Worm (Caenorhabditis elegans): Measurements from ENCODE around the gene clhm-1.

clhm-1 gene

DNA sequence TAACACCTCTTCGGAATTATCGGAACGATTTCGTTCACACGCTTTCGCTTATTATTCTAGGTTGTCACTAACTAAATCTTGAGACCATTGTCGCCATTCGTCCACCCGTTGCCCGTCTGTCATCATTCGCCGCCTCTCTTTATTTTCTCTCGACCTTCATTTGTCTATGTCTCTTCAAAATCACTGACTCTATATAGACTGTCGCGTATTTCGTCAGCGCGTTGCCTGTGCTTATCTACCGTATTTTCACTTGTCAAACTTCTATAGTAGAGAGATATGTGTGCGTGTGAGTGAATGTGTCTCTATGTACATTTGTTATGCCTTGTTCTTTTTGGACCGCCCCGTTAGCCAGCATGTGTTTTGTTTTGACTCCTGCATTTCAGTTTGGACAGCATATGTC is 41.7 kb downstream of the clhm-1 start:
- TF ChIP-seq nhr-237 (tag; optimal IDR thresholded peaks at IDR 0.05) = no peak
- no peak for TF ChIP-seq lin-15B (tag; optimal IDR thresholded peaks at IDR 0.05)
- TF ChIP-seq R02D3.7 (tag; optimal IDR thresholded peaks at IDR 0.05) = no peak
- no peak for TF ChIP-seq ceh-82 (tag; optimal IDR thresholded peaks at IDR 0.05)
- no peak for TF ChIP-seq ceh-28 (tag; optimal IDR thresholded peaks at IDR 0.05)
- no peak for TF ChIP-seq nhr-28 (tag; optimal IDR thresholded peaks at IDR 0.05)
- no peak for TF ChIP-seq fkh-10 (GFP tag; optimal IDR thresholded peaks at IDR 0.05)
- no peak for TF ChIP-seq lsy-12 (tag; optimal IDR thresholded peaks at IDR 0.05)
- TF ChIP-seq unc-39 (tag; optimal IDR thresholded peaks at IDR 0.05) = no peak
- peak in 1 of 3 experiments; percentile 74 for TF ChIP-seq elt-3 (tag; optimal IDR thresholded peaks at IDR 0.05)
- TF ChIP-seq nhr-25 (tag; optimal IDR thresholded peaks at IDR 0.05) = peak; percentile 79
- peak; percentile 74 for TF ChIP-seq unc-62 (GFP tag; optimal IDR thresholded peaks at IDR 0.05)
- TF ChIP-seq nhr-11 (tag; optimal IDR thresholded peaks at IDR 0.05) = no peak
- TF ChIP-seq nfya-1 (tag; optimal IDR thresholded peaks at IDR 0.05; ENCODE audit: insufficient read depth) = peak; percentile 52
- TF ChIP-seq nhr-12 (tag; optimal IDR thresholded peaks at IDR 0.05) = no peak
- peak; percentile 48 for TF ChIP-seq elt-1 (tag; optimal IDR thresholded peaks at IDR 0.05)
- no peak for TF ChIP-seq nhr-77 (tag; optimal IDR thresholded peaks at IDR 0.05)
- no peak for TF ChIP-seq nhr-67 (tag; optimal IDR thresholded peaks at IDR 0.05)
- TF ChIP-seq egl-5 (tag; optimal IDR thresholded peaks at IDR 0.05) = no peak
- TF ChIP-seq egl-27 (tag; optimal IDR thresholded peaks at IDR 0.05) = no peak
- no peak for TF ChIP-seq fos-1 (tag; optimal IDR thresholded peaks at IDR 0.05)
- TF ChIP-seq ztf-4 (tag; optimal IDR thresholded peaks at IDR 0.05) = no peak
- peak; percentile 42 for TF ChIP-seq jun-1 (tag; optimal IDR thresholded peaks at IDR 0.05)
- peak; percentile 52 for TF ChIP-seq nhr-23 (tag; optimal IDR thresholded peaks at IDR 0.05)
- TF ChIP-seq pqm-1 (tag; optimal IDR thresholded peaks at IDR 0.05) = peak; percentile 51
- no peak for TF ChIP-seq mdl-1 (tag; optimal IDR thresholded peaks at IDR 0.05)
- no peak for TF ChIP-seq tbx-2 (tag; optimal IDR thresholded peaks at IDR 0.05)
- TF ChIP-seq hmg-11 (tag; optimal IDR thresholded peaks at IDR 0.05) = peak; percentile 34
- TF ChIP-seq nhr-76 (tag; optimal IDR thresholded peaks at IDR 0.05) = no peak
- TF ChIP-seq skn-1 (tag; optimal IDR thresholded peaks at IDR 0.05) = no peak
- peak; percentile 71 for TF ChIP-seq elt-2 (tag; optimal IDR thresholded peaks at IDR 0.05)
- TF ChIP-seq zag-1 (tag; optimal IDR thresholded peaks at IDR 0.05) = no peak
- no peak for TF ChIP-seq ceh-16 (tag; optimal IDR thresholded peaks at IDR 0.05)
- peak; percentile 74 for TF ChIP-seq pha-4 (tag; optimal IDR thresholded peaks at IDR 0.05)
- no peak for TF ChIP-seq eor-1 (tag; optimal IDR thresholded peaks at IDR 0.05)
- no peak for TF ChIP-seq ZK546.5 (tag; optimal IDR thresholded peaks at IDR 0.05)

ce11 chrII:6828073-6828900 is 42.5 kb downstream of the clhm-1 start:
- no peak for TF ChIP-seq ztf-11 (tag; optimal IDR thresholded peaks at IDR 0.05)
- TF ChIP-seq unc-62 (GFP tag; optimal IDR thresholded peaks at IDR 0.05) = no peak
- TF ChIP-seq ama-1 (optimal IDR thresholded peaks at IDR 0.05) = no peak
- TF ChIP-seq ceh-82 (tag; optimal IDR thresholded peaks at IDR 0.05) = no peak
- TF ChIP-seq sea-2 (GFP tag; optimal IDR thresholded peaks at IDR 0.05) = no peak
- TF ChIP-seq eor-1 (tag; optimal IDR thresholded peaks at IDR 0.05) = no peak
- no peak for TF ChIP-seq zag-1 (tag; optimal IDR thresholded peaks at IDR 0.05)
- no peak for TF ChIP-seq nhr-67 (tag; optimal IDR thresholded peaks at IDR 0.05)
- TF ChIP-seq mml-1 (tag; optimal IDR thresholded peaks at IDR 0.05) = no peak
- TF ChIP-seq fkh-10 (GFP tag; optimal IDR thresholded peaks at IDR 0.05) = no peak
- TF ChIP-seq tbx-2 (tag; optimal IDR thresholded peaks at IDR 0.05) = peak; percentile 57
- TF ChIP-seq elt-1 (tag; optimal IDR thresholded peaks at IDR 0.05) = no peak
- TF ChIP-seq aly-2 (tag; optimal IDR thresholded peaks at IDR 0.05) = no peak
- TF ChIP-seq skn-1 (tag; optimal IDR thresholded peaks at IDR 0.05) = no peak
- no peak for TF ChIP-seq daf-12 (tag; optimal IDR thresholded peaks at IDR 0.05)
- TF ChIP-seq egl-27 (tag; optimal IDR thresholded peaks at IDR 0.05) = no peak
- no peak for TF ChIP-seq ceh-16 (tag; optimal IDR thresholded peaks at IDR 0.05)
- TF ChIP-seq nhr-43 (tag; optimal IDR thresholded peaks at IDR 0.05; ENCODE audit: poor library complexity, severe bottlenecking) = no peak
- no peak for TF ChIP-seq lin-15B (tag; optimal IDR thresholded peaks at IDR 0.05)
- TF ChIP-seq unc-39 (tag; optimal IDR thresholded peaks at IDR 0.05) = no peak
- TF ChIP-seq pha-4 (tag; optimal IDR thresholded peaks at IDR 0.05) = peak; percentile 41
- TF ChIP-seq pqm-1 (tag; optimal IDR thresholded peaks at IDR 0.05) = peak; percentile 2
- TF ChIP-seq nhr-23 (tag; optimal IDR thresholded peaks at IDR 0.05) = no peak
- peak; percentile 4 for TF ChIP-seq egl-5 (tag; optimal IDR thresholded peaks at IDR 0.05)
- no peak for TF ChIP-seq R02D3.7 (tag; optimal IDR thresholded peaks at IDR 0.05)
- no peak for TF ChIP-seq nhr-12 (tag; optimal IDR thresholded peaks at IDR 0.05)
- no peak for TF ChIP-seq ztf-4 (tag; optimal IDR thresholded peaks at IDR 0.05)
- no peak for TF ChIP-seq snpc-4 (tag; optimal IDR thresholded peaks at IDR 0.05)
- TF ChIP-seq ZK546.5 (tag; optimal IDR thresholded peaks at IDR 0.05) = no peak
- peak; percentile 55 for TF ChIP-seq lin-39 (tag; optimal IDR thresholded peaks at IDR 0.05)

Measured in whole organism, L3 larva.